Fruit fly (Drosophila melanogaster): ENCODE data around the gene CG42327.

dm6 chr3R:11615415-11616104 lies 40.4 kb upstream of the CG42327 start:
- no peak for TF ChIP-seq CTCF (optimal IDR thresholded peaks at IDR 0.05)
- no peak for TF ChIP-seq CG8478 (optimal IDR thresholded peaks at IDR 0.05)

Data from S2 (cell line).